Worm (Caenorhabditis elegans) whole organism, mixed stage, embryonic: ENCODE results near the gene akt-1.

ENCODE experiments used
- M03D4.4 ChIP-seq: sonication (generic microtip); optimal IDR thresholded peaks from 2 replicates; lab custom pipeline; 2017; ENCODE audit warnings: mild to moderate bottlenecking, missing genetic modification characterization, missing compliant biosample characterization
- bed-3 ChIP-seq: fragments of 200-800 bp; sonication (Bioruptor generic); optimal IDR thresholded peaks from 3 replicates; lab custom pipeline; 2018; ENCODE audit warnings: mild to moderate bottlenecking, missing genetic modification characterization, moderate library complexity, missing compliant biosample characterization
- blmp-1 ChIP-seq: fragments of 150-350 bp; optimal IDR thresholded peaks from 2 replicates; lab custom pipeline; 2014; ENCODE audit warnings: missing biosample characterization, missing genetic modification characterization
- ceh-39 ChIP-seq: fragments of 150-350 bp; optimal IDR thresholded peaks from 2 replicates; lab custom pipeline; 2014; ENCODE audit warnings: missing biosample characterization, missing genetic modification characterization
- ceh-43 ChIP-seq: fragments of 200-800 bp; sonication (Bioruptor generic); optimal IDR thresholded peaks from 2 replicates; lab custom pipeline; 2018; ENCODE audit warnings: mild to moderate bottlenecking, missing genetic modification characterization, moderate library complexity, missing compliant biosample characterization
- ceh-83 ChIP-seq: fragments of 200-800 bp; sonication (Bioruptor generic); optimal IDR thresholded peaks from 2 replicates; lab custom pipeline; 2018; ENCODE audit warnings: mild to moderate bottlenecking, missing genetic modification characterization, missing compliant biosample characterization
- ces-1 ChIP-seq: fragments of 150-350 bp; optimal IDR thresholded peaks from 2 replicates; lab custom pipeline; 2014; ENCODE audit warnings: missing biosample characterization, missing genetic modification reagents, missing genetic modification characterization
- cnd-1 ChIP-seq: fragments of 200-800 bp; sonication (Bioruptor generic); optimal IDR thresholded peaks from 2 replicates; lab custom pipeline; 2018; ENCODE audit warnings: mild to moderate bottlenecking, missing genetic modification characterization, missing compliant biosample characterization
- drap-1 ChIP-seq: fragments of 200-800 bp; sonication (Bioruptor generic); optimal IDR thresholded peaks from 3 replicates; lab custom pipeline; 2018; ENCODE audit warnings: mild to moderate bottlenecking, missing genetic modification characterization, missing compliant biosample characterization
- elt-1 ChIP-seq: sonication (generic microtip); optimal IDR thresholded peaks from 2 replicates; lab custom pipeline; 2017; ENCODE audit warnings: missing genetic modification characterization, mild to moderate bottlenecking, missing compliant biosample characterization, antibody characterized with exemption, moderate library complexity, borderline replicate concordance; ENCODE audit not compliant: insufficient read depth
- elt-3 ChIP-seq: fragments of 150-350 bp; optimal IDR thresholded peaks from 2 replicates; lab custom pipeline; 2014; ENCODE audit warnings: missing biosample characterization, missing genetic modification characterization
- ham-2 ChIP-seq: fragments of 200-800 bp; sonication (Bioruptor generic); optimal IDR thresholded peaks from 2 replicates; lab custom pipeline; 2018; ENCODE audit warnings: mild to moderate bottlenecking, missing genetic modification characterization, missing compliant biosample characterization
- lin-13 ChIP-seq: fragments of 150-350 bp; optimal IDR thresholded peaks from 2 replicates; lab custom pipeline; 2014; ENCODE audit warnings: missing biosample characterization, missing genetic modification characterization
- lsy-2 ChIP-seq: fragments of 150-350 bp; optimal IDR thresholded peaks from 2 replicates; lab custom pipeline; 2014; ENCODE audit warnings: missing biosample characterization, missing genetic modification characterization
- mep-1 ChIP-seq: fragments of 150-350 bp; optimal IDR thresholded peaks from 2 replicates; lab custom pipeline; 2017; ENCODE audit warnings: missing biosample characterization, missing genetic modification reagents, missing genetic modification characterization, inconsistent platforms
- nhr-28 ChIP-seq: fragments of 150-350 bp; optimal IDR thresholded peaks from 2 replicates; lab custom pipeline; 2014; ENCODE audit warnings: missing biosample characterization, missing genetic modification characterization
- nhr-76 ChIP-seq: sonication (generic microtip); optimal IDR thresholded peaks from 2 replicates; lab custom pipeline; 2017; ENCODE audit warnings: missing biosample characterization, missing genetic modification characterization
- pha-4 ChIP-seq: fragments of 150-350 bp; optimal IDR thresholded peaks from 2 replicates; lab custom pipeline; 2018; ENCODE audit warnings: missing biosample characterization, missing genetic modification reagents, missing genetic modification characterization
- sem-2 ChIP-seq: fragments of 200-800 bp; sonication (Bioruptor generic); optimal IDR thresholded peaks from 2 replicates; lab custom pipeline; 2018; ENCODE audit warnings: mild to moderate bottlenecking, missing genetic modification characterization, missing compliant biosample characterization
- snpc-4 ChIP-seq: fragments of 150-350 bp; optimal IDR thresholded peaks from 2 replicates; lab custom pipeline; 2014; ENCODE audit warnings: missing biosample characterization, missing genetic modification characterization
- sptf-1 ChIP-seq: sonication (generic microtip); optimal IDR thresholded peaks from 2 replicates; lab custom pipeline; 2017; ENCODE audit warnings: mild to moderate bottlenecking, missing genetic modification characterization, moderate library complexity, missing compliant biosample characterization
- tbx-8 ChIP-seq: fragments of 200-800 bp; sonication (Bioruptor generic); optimal IDR thresholded peaks from 2 replicates; lab custom pipeline; 2018; ENCODE audit warnings: mild to moderate bottlenecking, missing genetic modification characterization, moderate library complexity, missing compliant biosample characterization
- unc-120 ChIP-seq: sonication (generic microtip); optimal IDR thresholded peaks from 2 replicates; lab custom pipeline; 2017; ENCODE audit warnings: missing genetic modification characterization, missing compliant biosample characterization; ENCODE audit not compliant: poor library complexity, severe bottlenecking
- unc-39 ChIP-seq: fragments of 150-350 bp; optimal IDR thresholded peaks from 2 replicates; lab custom pipeline; 2014; ENCODE audit warnings: missing biosample characterization, missing genetic modification characterization
- unc-62 ChIP-seq: fragments of 150-350 bp; optimal IDR thresholded peaks from 2 replicates; lab custom pipeline; 2014; ENCODE audit warnings: missing biosample characterization, missing genetic modification reagents, missing genetic modification characterization
- zip-8 ChIP-seq: fragments of 150-350 bp; optimal IDR thresholded peaks from 2 replicates; lab custom pipeline; 2014; ENCODE audit warnings: missing biosample characterization, missing genetic modification characterization
- ztf-11 ChIP-seq: fragments of 150-350 bp; optimal IDR thresholded peaks from 2 replicates; lab custom pipeline; 2014; ENCODE audit warnings: missing biosample characterization, missing genetic modification characterization

akt-1 gene

ce11 chrV:10230932-10231331, 17.8 kb upstream of the akt-1 start, which contains the start of gene fipr-6:
fipr-6 (plus strand) TSS chrV:10231232.
- TF ChIP-seq zip-8 (tag; lab: Kevin White, UChicago) = no peak

- no peak for TF ChIP-seq lin-13 (tag; lab: Kevin White, UChicago)
- no peak for TF ChIP-seq drap-1 (GFP tag; lab: Kevin White, UChicago)
- TF ChIP-seq M03D4.4 (tag; lab: Kevin White, UChicago) = no peak
- TF ChIP-seq ceh-39 (tag; lab: Kevin White, UChicago) = no peak
Measured at ce11 chrV:10233330-10233729, 15.4 kb upstream of the akt-1 start, which contains the start of gene str-182. str-182 (minus strand) TSS chrV:10233430.

- TF ChIP-seq snpc-4 (tag; lab: Kevin White, UChicago) (no peak), ceh-83 (GFP tag; lab: Kevin White, UChicago) (no peak), blmp-1 (tag; lab: Kevin White, UChicago) (no peak), ham-2 (GFP tag; lab: Kevin White, UChicago) (no peak), bed-3 (GFP tag; lab: Kevin White, UChicago) (no peak), tbx-8 (GFP tag; lab: Kevin White, UChicago) (no peak), ztf-11 (tag; lab: Kevin White, UChicago) (no peak), cnd-1 (tag; lab: Kevin White, UChicago) (no peak)
Measured at ce11 chrV:10237171-10237570, 11.5 kb upstream of the akt-1 start.

ce11 chrV:10237959-10238444, 10.7 kb upstream of the akt-1 start:
- TF ChIP-seq blmp-1 (tag; lab: Kevin White, UChicago) = no peak
- no peak for TF ChIP-seq unc-120 (tag; lab: Kevin White, UChicago)
- no peak for TF ChIP-seq cnd-1 (tag; lab: Kevin White, UChicago)
- no peak for TF ChIP-seq ces-1 (GFP tag; lab: Kevin White, UChicago)
- no peak for TF ChIP-seq lsy-2
- no peak for TF ChIP-seq elt-3 (tag; lab: Kevin White, UChicago)
- TF ChIP-seq tbx-8 (GFP tag; lab: Kevin White, UChicago) = no peak
- no peak for TF ChIP-seq ham-2 (GFP tag; lab: Kevin White, UChicago)
- TF ChIP-seq mep-1 = no peak
- TF ChIP-seq snpc-4 (tag; lab: Kevin White, UChicago) = no peak
- TF ChIP-seq, all 35 proteins: peak for 0

ce11 chrV:10238665-10239064, 10.0 kb upstream of the akt-1 start, which contains the start of gene fubl-1:
fubl-1 (minus strand) TSS chrV:10238866.
- TF ChIP-seq ceh-39 (tag; lab: Kevin White, UChicago) (no peak), sptf-1 (tag; lab: Kevin White, UChicago) (peak; percentile 46), nhr-28 (tag; lab: Kevin White, UChicago) (no peak), lsy-2 (peak; percentile 31), pha-4 (peak; percentile 8), lin-13 (tag; lab: Kevin White, UChicago) (peak; percentile 2), elt-3 (tag; lab: Kevin White, UChicago) (no peak), ces-1 (GFP tag; lab: Kevin White, UChicago) (peak; percentile 7), mep-1 (peak; percentile 42), unc-39 (tag; lab: Kevin White, UChicago) (no peak), ceh-83 (GFP tag; lab: Kevin White, UChicago) (no peak)
- TF ChIP-seq, all 35 proteins: peak for 6

ce11 chrV:10239861-10240260, 8.8 kb upstream of the akt-1 start, which contains the start of gene fipr-8:
fipr-8 (minus strand) TSS chrV:10239961.
- TF ChIP-seq lsy-2 (no peak), drap-1 (GFP tag; lab: Kevin White, UChicago) (no peak), unc-120 (tag; lab: Kevin White, UChicago) (no peak), cnd-1 (tag; lab: Kevin White, UChicago) (no peak), zip-8 (tag; lab: Kevin White, UChicago) (no peak), blmp-1 (tag; lab: Kevin White, UChicago) (no peak), nhr-76 (tag; lab: Kevin White, UChicago) (no peak), elt-3 (tag; lab: Kevin White, UChicago) (no peak), sem-2 (GFP tag; lab: Kevin White, UChicago) (no peak), ceh-43 (GFP tag; lab: Kevin White, UChicago) (no peak), elt-1 (tag; lab: Kevin White, UChicago) (no peak), unc-62 (GFP tag; lab: Kevin White, UChicago) (no peak)
